Worm (Caenorhabditis elegans) whole organism, mixed stage, embryonic: ENCODE results near the gene nspd-4.

Experiments used
- M03D4.4 ChIP-seq: sonication (generic microtip); optimal IDR thresholded peaks from 2 replicates; lab custom pipeline; 2017; ENCODE audit warnings: mild to moderate bottlenecking, missing genetic modification characterization, missing compliant biosample characterization
- bed-3 ChIP-seq: fragments of 200-800 bp; sonication (Bioruptor generic); optimal IDR thresholded peaks from 3 replicates; lab custom pipeline; 2018; ENCODE audit warnings: mild to moderate bottlenecking, missing genetic modification characterization, moderate library complexity, missing compliant biosample characterization
- blmp-1 ChIP-seq: fragments of 150-350 bp; optimal IDR thresholded peaks from 2 replicates; lab custom pipeline; 2014; ENCODE audit warnings: missing biosample characterization, missing genetic modification characterization
- ceh-39 ChIP-seq: fragments of 150-350 bp; optimal IDR thresholded peaks from 2 replicates; lab custom pipeline; 2014; ENCODE audit warnings: missing biosample characterization, missing genetic modification characterization
- ceh-43 ChIP-seq: fragments of 200-800 bp; sonication (Bioruptor generic); optimal IDR thresholded peaks from 2 replicates; lab custom pipeline; 2018; ENCODE audit warnings: mild to moderate bottlenecking, missing genetic modification characterization, moderate library complexity, missing compliant biosample characterization
- ceh-83 ChIP-seq: fragments of 200-800 bp; sonication (Bioruptor generic); optimal IDR thresholded peaks from 2 replicates; lab custom pipeline; 2018; ENCODE audit warnings: mild to moderate bottlenecking, missing genetic modification characterization, missing compliant biosample characterization
- ces-1 ChIP-seq: fragments of 150-350 bp; optimal IDR thresholded peaks from 2 replicates; lab custom pipeline; 2014; ENCODE audit warnings: missing biosample characterization, missing genetic modification reagents, missing genetic modification characterization
- cnd-1 ChIP-seq: fragments of 200-800 bp; sonication (Bioruptor generic); optimal IDR thresholded peaks from 2 replicates; lab custom pipeline; 2018; ENCODE audit warnings: mild to moderate bottlenecking, missing genetic modification characterization, missing compliant biosample characterization
- drap-1 ChIP-seq: fragments of 200-800 bp; sonication (Bioruptor generic); optimal IDR thresholded peaks from 3 replicates; lab custom pipeline; 2018; ENCODE audit warnings: mild to moderate bottlenecking, missing genetic modification characterization, missing compliant biosample characterization
- elt-1 ChIP-seq: sonication (generic microtip); optimal IDR thresholded peaks from 2 replicates; lab custom pipeline; 2017; ENCODE audit warnings: missing genetic modification characterization, mild to moderate bottlenecking, missing compliant biosample characterization, antibody characterized with exemption, moderate library complexity, borderline replicate concordance; ENCODE audit not compliant: insufficient read depth
- elt-3 ChIP-seq: fragments of 150-350 bp; optimal IDR thresholded peaks from 2 replicates; lab custom pipeline; 2014; ENCODE audit warnings: missing biosample characterization, missing genetic modification characterization
- flh-1 ChIP-seq: fragments of 200-800 bp; sonication (Bioruptor generic); optimal IDR thresholded peaks from 2 replicates; lab custom pipeline; 2018; ENCODE audit warnings: mild to moderate bottlenecking, missing genetic modification characterization, moderate library complexity, missing compliant biosample characterization
- ham-2 ChIP-seq: fragments of 200-800 bp; sonication (Bioruptor generic); optimal IDR thresholded peaks from 2 replicates; lab custom pipeline; 2018; ENCODE audit warnings: mild to moderate bottlenecking, missing genetic modification characterization, missing compliant biosample characterization
- hlh-1 ChIP-seq: fragments of 150-350 bp; optimal IDR thresholded peaks from 2 replicates; lab custom pipeline; 2014; ENCODE audit warnings: missing biosample characterization, missing genetic modification reagents, missing genetic modification characterization
- lin-13 ChIP-seq: fragments of 150-350 bp; optimal IDR thresholded peaks from 2 replicates; lab custom pipeline; 2014; ENCODE audit warnings: missing biosample characterization, missing genetic modification characterization
- lin-32 ChIP-seq: fragments of 200-800 bp; sonication (Bioruptor generic); optimal IDR thresholded peaks from 2 replicates; lab custom pipeline; 2018; ENCODE audit warnings: mild to moderate bottlenecking, missing genetic modification characterization, missing compliant biosample characterization
- lsy-2 ChIP-seq: fragments of 150-350 bp; optimal IDR thresholded peaks from 2 replicates; lab custom pipeline; 2014; ENCODE audit warnings: missing biosample characterization, missing genetic modification characterization
- mab-5 ChIP-seq: fragments of 150-350 bp; optimal IDR thresholded peaks from 2 replicates; lab custom pipeline; 2014; ENCODE audit warnings: missing biosample characterization, missing genetic modification characterization
- mep-1 ChIP-seq: fragments of 150-350 bp; optimal IDR thresholded peaks from 2 replicates; lab custom pipeline; 2017; ENCODE audit warnings: missing biosample characterization, missing genetic modification reagents, missing genetic modification characterization, inconsistent platforms
- mls-2 ChIP-seq: sonication (generic microtip); optimal IDR thresholded peaks from 2 replicates; lab custom pipeline; 2016; ENCODE audit warnings: mild to moderate bottlenecking, missing genetic modification characterization, moderate library complexity, missing compliant biosample characterization
- nhr-12 ChIP-seq: fragments of 150-350 bp; optimal IDR thresholded peaks from 2 replicates; lab custom pipeline; 2014; ENCODE audit warnings: missing biosample characterization, missing genetic modification characterization
- nhr-2 ChIP-seq: fragments of 150-350 bp; optimal IDR thresholded peaks from 2 replicates; lab custom pipeline; 2014; ENCODE audit warnings: missing biosample characterization, missing genetic modification characterization
- nhr-237 ChIP-seq: fragments of 150-350 bp; optimal IDR thresholded peaks from 2 replicates; lab custom pipeline; 2014; ENCODE audit warnings: missing biosample characterization, missing genetic modification characterization
- nhr-28 ChIP-seq: fragments of 150-350 bp; optimal IDR thresholded peaks from 2 replicates; lab custom pipeline; 2014; ENCODE audit warnings: missing biosample characterization, missing genetic modification characterization
- nhr-76 ChIP-seq: sonication (generic microtip); optimal IDR thresholded peaks from 2 replicates; lab custom pipeline; 2017; ENCODE audit warnings: missing biosample characterization, missing genetic modification characterization
- pha-4 ChIP-seq: fragments of 150-350 bp; optimal IDR thresholded peaks from 2 replicates; lab custom pipeline; 2018; ENCODE audit warnings: missing biosample characterization, missing genetic modification reagents, missing genetic modification characterization
- sem-2 ChIP-seq: fragments of 200-800 bp; sonication (Bioruptor generic); optimal IDR thresholded peaks from 2 replicates; lab custom pipeline; 2018; ENCODE audit warnings: mild to moderate bottlenecking, missing genetic modification characterization, missing compliant biosample characterization
- snpc-4 ChIP-seq: fragments of 150-350 bp; optimal IDR thresholded peaks from 2 replicates; lab custom pipeline; 2014; ENCODE audit warnings: missing biosample characterization, missing genetic modification characterization
- sptf-1 ChIP-seq: sonication (generic microtip); optimal IDR thresholded peaks from 2 replicates; lab custom pipeline; 2017; ENCODE audit warnings: mild to moderate bottlenecking, missing genetic modification characterization, moderate library complexity, missing compliant biosample characterization
- tbx-8 ChIP-seq: fragments of 200-800 bp; sonication (Bioruptor generic); optimal IDR thresholded peaks from 2 replicates; lab custom pipeline; 2018; ENCODE audit warnings: mild to moderate bottlenecking, missing genetic modification characterization, moderate library complexity, missing compliant biosample characterization
- unc-120 ChIP-seq: sonication (generic microtip); optimal IDR thresholded peaks from 2 replicates; lab custom pipeline; 2017; ENCODE audit warnings: missing genetic modification characterization, missing compliant biosample characterization; ENCODE audit not compliant: poor library complexity, severe bottlenecking
- unc-39 ChIP-seq: fragments of 150-350 bp; optimal IDR thresholded peaks from 2 replicates; lab custom pipeline; 2014; ENCODE audit warnings: missing biosample characterization, missing genetic modification characterization
- unc-62 ChIP-seq: fragments of 150-350 bp; optimal IDR thresholded peaks from 2 replicates; lab custom pipeline; 2014; ENCODE audit warnings: missing biosample characterization, missing genetic modification reagents, missing genetic modification characterization
- zip-8 ChIP-seq: fragments of 150-350 bp; optimal IDR thresholded peaks from 2 replicates; lab custom pipeline; 2014; ENCODE audit warnings: missing biosample characterization, missing genetic modification characterization
- ztf-11 ChIP-seq: fragments of 150-350 bp; optimal IDR thresholded peaks from 2 replicates; lab custom pipeline; 2014; ENCODE audit warnings: missing biosample characterization, missing genetic modification characterization

The nspd-4 gene

ce11 chrII:4849885-4850284 is 7.5 kb downstream of the nspd-4 start, which contains the start of gene T23B7.3:
T23B7.3 (plus strand) TSS chrII:4850185.
- TF ChIP-seq lsy-2 (tag; lab: Kevin White, UChicago): no peak
- TF ChIP-seq unc-120 (tag; lab: Kevin White, UChicago): no peak
- TF ChIP-seq nhr-2 (tag; lab: Kevin White, UChicago): no peak
- peak; percentile 5 for TF ChIP-seq ces-1 (GFP tag; lab: Kevin White, UChicago)

DNA sequence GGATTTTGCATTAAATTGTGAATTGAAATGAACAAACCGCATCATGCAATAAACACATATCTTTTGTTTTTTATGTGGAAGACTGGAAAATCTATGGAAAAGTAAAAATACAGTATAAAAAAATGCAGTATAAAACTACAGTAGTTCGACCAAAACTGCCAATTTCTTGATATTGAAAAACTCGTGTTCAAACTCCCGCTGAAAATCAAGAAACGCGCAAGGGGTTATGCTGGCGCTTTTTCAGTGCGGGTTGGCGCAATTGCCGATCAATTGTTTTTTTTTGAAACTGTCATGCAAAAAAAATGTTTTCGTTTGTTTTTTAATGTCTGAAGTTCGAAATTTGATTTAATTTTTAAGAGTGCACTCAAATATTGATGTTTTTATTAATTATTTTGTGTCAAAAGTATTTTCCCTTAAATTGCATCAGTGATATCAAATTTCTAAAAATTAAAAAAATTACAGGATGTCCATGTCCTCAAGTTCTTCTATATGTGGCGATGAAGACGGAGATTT is 9.2 kb downstream of the nspd-4 start, which contains the start of gene dnj-9:
Gene dnj-9 (plus strand): TSS at position 463 of the 513 bp plus-strand sequence.
- TF ChIP-seq cnd-1 (tag; lab: Kevin White, UChicago) (peak; percentile 62), ces-1 (GFP tag; lab: Kevin White, UChicago) (peak; percentile 59), snpc-4 (tag; lab: Kevin White, UChicago) (no peak), ceh-39 (tag; lab: Kevin White, UChicago) (peak; percentile 60), sptf-1 (tag; lab: Kevin White, UChicago) (peak; percentile 87), tbx-8 (GFP tag; lab: Kevin White, UChicago) (no peak), lin-32 (no peak), unc-120 (tag; lab: Kevin White, UChicago) (no peak), drap-1 (GFP tag; lab: Kevin White, UChicago) (peak; percentile 13), ztf-11 (tag; lab: Kevin White, UChicago) (peak; percentile 9), unc-62 (peak; percentile 31), lin-13 (tag; lab: Kevin White, UChicago) (peak; percentile 95), mep-1 (peak; percentile 91), ham-2 (no peak), elt-3 (tag; lab: Kevin White, UChicago) (peak; percentile 17), ceh-43 (GFP tag; lab: Kevin White, UChicago) (peak; percentile 59), lsy-2 (tag; lab: Kevin White, UChicago) (peak; percentile 82), mls-2 (tag; lab: Kevin White, UChicago) (peak; percentile 58), nhr-76 (tag; lab: Kevin White, UChicago) (no peak), M03D4.4 (peak; percentile 79), blmp-1 (tag; lab: Kevin White, UChicago) (peak; percentile 15), sem-2 (no peak), ceh-83 (GFP tag; lab: Kevin White, UChicago) (peak; percentile 59), nhr-237 (tag; lab: Kevin White, UChicago) (peak; percentile 87), elt-1 (tag; lab: Kevin White, UChicago) (no peak), flh-1 (GFP tag; lab: Kevin White, UChicago) (peak; percentile 34), pha-4 (tag; lab: Kevin White, UChicago) (peak; percentile 70), nhr-28 (tag; lab: Kevin White, UChicago) (no peak), mab-5 (tag; lab: Kevin White, UChicago) (peak; percentile 58), nhr-2 (tag; lab: Kevin White, UChicago) (no peak), bed-3 (GFP tag; lab: Kevin White, UChicago) (peak; percentile 34), zip-8 (no peak), unc-39 (tag; lab: Kevin White, UChicago) (no peak), hlh-1 (tag; lab: Kevin White, UChicago) (peak; percentile 77), nhr-12 (tag; lab: Kevin White, UChicago) (no peak)
- TF ChIP-seq, all 35 proteins: peak for 22

- TF ChIP-seq ceh-39 (tag; lab: Kevin White, UChicago): no peak
- no peak for TF ChIP-seq bed-3 (GFP tag; lab: Kevin White, UChicago)
- TF ChIP-seq sem-2: no peak
- no peak for TF ChIP-seq blmp-1 (tag; lab: Kevin White, UChicago)
- TF ChIP-seq nhr-2 (tag; lab: Kevin White, UChicago): no peak
- TF ChIP-seq, all 35 proteins: peak for 0
Observed at ce11 chrII:4854761-4855160, 12.4 kb downstream of the nspd-4 start.
